Worm (Caenorhabditis elegans) whole organism, mixed stage, embryonic: ENCODE data around the gene clc-11.

ENCODE experiments used
- blmp-1 ChIP-seq: fragments of 150-350 bp; optimal IDR thresholded peaks from 2 replicates; lab custom pipeline; 2014; ENCODE audit warnings: missing biosample characterization, missing genetic modification characterization
- ces-1 ChIP-seq: fragments of 150-350 bp; optimal IDR thresholded peaks from 2 replicates; lab custom pipeline; 2014; ENCODE audit warnings: missing biosample characterization, missing genetic modification reagents, missing genetic modification characterization
- elt-3 ChIP-seq: fragments of 150-350 bp; optimal IDR thresholded peaks from 2 replicates; lab custom pipeline; 2014; ENCODE audit warnings: missing biosample characterization, missing genetic modification characterization
- hlh-1 ChIP-seq: fragments of 150-350 bp; optimal IDR thresholded peaks from 2 replicates; lab custom pipeline; 2014; ENCODE audit warnings: missing biosample characterization, missing genetic modification reagents, missing genetic modification characterization
- lin-13 ChIP-seq: fragments of 150-350 bp; optimal IDR thresholded peaks from 2 replicates; lab custom pipeline; 2014; ENCODE audit warnings: missing biosample characterization, missing genetic modification characterization
- lsy-2 ChIP-seq: fragments of 150-350 bp; optimal IDR thresholded peaks from 2 replicates; lab custom pipeline; 2014; ENCODE audit warnings: missing biosample characterization, missing genetic modification characterization
- nhr-12 ChIP-seq: fragments of 150-350 bp; optimal IDR thresholded peaks from 2 replicates; lab custom pipeline; 2014; ENCODE audit warnings: missing biosample characterization, missing genetic modification characterization
- nhr-237 ChIP-seq: fragments of 150-350 bp; optimal IDR thresholded peaks from 2 replicates; lab custom pipeline; 2014; ENCODE audit warnings: missing biosample characterization, missing genetic modification characterization
- nhr-28 ChIP-seq: fragments of 150-350 bp; optimal IDR thresholded peaks from 2 replicates; lab custom pipeline; 2014; ENCODE audit warnings: missing biosample characterization, missing genetic modification characterization
- snpc-4 ChIP-seq: fragments of 150-350 bp; optimal IDR thresholded peaks from 2 replicates; lab custom pipeline; 2014; ENCODE audit warnings: missing biosample characterization, missing genetic modification characterization
- tbx-8 ChIP-seq: fragments of 200-800 bp; sonication (Bioruptor generic); optimal IDR thresholded peaks from 2 replicates; lab custom pipeline; 2018; ENCODE audit warnings: mild to moderate bottlenecking, missing genetic modification characterization, moderate library complexity, missing compliant biosample characterization
- unc-62 ChIP-seq: fragments of 150-350 bp; optimal IDR thresholded peaks from 2 replicates; lab custom pipeline; 2014; ENCODE audit warnings: missing biosample characterization, missing genetic modification reagents, missing genetic modification characterization
- ztf-11 ChIP-seq: fragments of 150-350 bp; optimal IDR thresholded peaks from 2 replicates; lab custom pipeline; 2014; ENCODE audit warnings: missing biosample characterization, missing genetic modification characterization

- TF ChIP-seq lin-13 (tag; lab: Kevin White, UChicago) (no peak), nhr-12 (no peak), elt-3 (no peak), blmp-1 (tag; lab: Kevin White, UChicago) (no peak), unc-62 (no peak), ces-1 (GFP tag; lab: Kevin White, UChicago) (no peak), tbx-8 (GFP tag; lab: Kevin White, UChicago) (no peak), nhr-237 (tag; lab: Kevin White, UChicago) (no peak), ztf-11 (tag; lab: Kevin White, UChicago) (no peak), lsy-2 (no peak), hlh-1 (tag; lab: Kevin White, UChicago) (no peak), snpc-4 (tag; lab: Kevin White, UChicago) (no peak), nhr-28 (tag; lab: Kevin White, UChicago) (no peak)
Observed at ce11 chrV:16182918-16183317, 43.5 kb upstream of the clc-11 start, which contains the start of gene srh-277.
